Fruit fly (Drosophila melanogaster) whole organism, pupa: ENCODE data around the gene Snoo.

ENCODE experiments used
- CG13204 ChIP-seq: fragments of 200-800 bp; sonication (Bioruptor generic); optimal IDR thresholded peaks from 2 replicates; lab custom pipeline; 2018; ENCODE audit warnings: missing biosample characterization, mild to moderate bottlenecking, missing genetic modification characterization, moderate library complexity
- CG4496 ChIP-seq: fragments of 200-800 bp; sonication (Bioruptor generic); IDR thresholded peaks from 3 replicates; pipeline ENCODE4 v1.3.6; 2022; ENCODE audit warnings: missing biosample characterization, missing genetic modification characterization

DNA sequence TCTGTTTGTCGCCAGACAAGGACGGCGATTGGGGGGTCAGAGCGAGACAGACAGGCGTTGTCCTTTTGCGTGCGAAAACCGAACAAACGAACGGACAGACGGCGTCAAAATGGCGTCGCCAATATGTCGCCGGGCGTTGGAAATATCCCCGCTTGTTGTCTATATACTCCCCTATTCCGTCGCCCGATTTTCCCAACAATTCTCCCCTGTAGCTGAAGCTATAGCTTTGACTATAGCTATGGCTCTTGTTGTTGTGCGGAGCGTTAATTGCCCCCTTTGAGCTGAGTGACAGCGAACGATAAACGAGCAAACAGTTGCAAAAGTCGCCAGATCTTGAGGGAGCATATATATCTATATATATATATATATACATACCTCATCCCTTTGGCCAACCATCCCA, 39.8 kb downstream of the Snoo start:
- TF ChIP-seq CG4496 (no peak), CG13204 (GFP tag; lab: Kevin White, UChicago) (no peak)
